Fruit fly (Drosophila melanogaster) whole organism, embryonic: ENCODE data around the gene GlnRS.

Experiments used
- Abd-B ChIP-seq: fragments of 200-800 bp; sonication (Bioruptor generic); optimal IDR thresholded peaks from 2 replicates; lab custom pipeline; 2018; ENCODE audit warnings: missing biosample characterization, mild to moderate bottlenecking, missing genetic modification characterization, moderate library complexity
- Ada2b ChIP-seq: fragments of 200-800 bp; sonication (Bioruptor generic); IDR thresholded peaks from 2 replicates; pipeline ENCODE4 v1.3.6; 2022; ENCODE audit warnings: missing biosample characterization, missing genetic modification characterization
- Aef1 ChIP-seq: fragments of 200-800 bp; sonication (Bioruptor generic); IDR thresholded peaks from 3 replicates; pipeline ENCODE4 v1.3.6; 2022; ENCODE audit warnings: missing biosample characterization, missing genetic modification characterization
- Antp ChIP-seq: fragments of 200-800 bp; sonication (Bioruptor generic); optimal IDR thresholded peaks from 3 replicates; lab custom pipeline; 2016; ENCODE audit warnings: missing biosample characterization, missing genetic modification characterization
- CG10462 ChIP-seq: fragments of 200-800 bp; sonication (Bioruptor generic); optimal IDR thresholded peaks from 2 replicates; lab custom pipeline; 2016; ENCODE audit warnings: missing biosample characterization, missing genetic modification characterization
- CG12236 ChIP-seq: fragments of 200-800 bp; sonication (Bioruptor generic); optimal IDR thresholded peaks from 2 replicates; lab custom pipeline; 2016; ENCODE audit warnings: missing biosample characterization, missing genetic modification characterization
- CG12659 ChIP-seq: fragments of 200-800 bp; sonication (Bioruptor generic); optimal IDR thresholded peaks from 3 replicates; lab custom pipeline; 2017; ENCODE audit warnings: mild to moderate bottlenecking, missing biosample characterization, missing genetic modification reagents, missing genetic modification characterization
- CG12769 ChIP-seq: fragments of 200-800 bp; sonication (Bioruptor generic); optimal IDR thresholded peaks from 2 replicates; lab custom pipeline; 2019; ENCODE audit warnings: missing biosample characterization, mild to moderate bottlenecking, missing genetic modification characterization, moderate library complexity
- CG12942 ChIP-seq: fragments of 200-800 bp; sonication (Bioruptor generic); optimal IDR thresholded peaks from 3 replicates; lab custom pipeline; 2016; ENCODE audit warnings: missing biosample characterization, missing genetic modification characterization
- CG14050 ChIP-seq: fragments of 200-800 bp; sonication (Bioruptor generic); IDR thresholded peaks from 3 replicates; pipeline ENCODE4 v1.3.6; 2022; ENCODE audit warnings: missing biosample characterization, missing genetic modification characterization
- CG14965 ChIP-seq: fragments of 200-800 bp; sonication (Bioruptor generic); optimal IDR thresholded peaks from 2 replicates; lab custom pipeline; 2016; ENCODE audit warnings: missing biosample characterization, missing genetic modification characterization, borderline replicate concordance
- CG1602 ChIP-seq: fragments of 200-800 bp; sonication (Bioruptor generic); optimal IDR thresholded peaks from 3 replicates; lab custom pipeline; 2016; ENCODE audit warnings: missing biosample characterization, missing genetic modification characterization
- CG17385 ChIP-seq: fragments of 200-800 bp; sonication (Bioruptor generic); optimal IDR thresholded peaks from 3 replicates; lab custom pipeline; 2018; ENCODE audit warnings: missing biosample characterization, mild to moderate bottlenecking, missing genetic modification characterization
- CG18011 ChIP-seq: fragments of 200-800 bp; sonication (Bioruptor generic); optimal IDR thresholded peaks from 2 replicates; lab custom pipeline; 2017; ENCODE audit warnings: missing biosample characterization, missing genetic modification characterization, mild to moderate bottlenecking, moderate library complexity, missing genotype
- CG18476 ChIP-seq: fragments of 200-800 bp; sonication (Bioruptor generic); optimal IDR thresholded peaks from 2 replicates; lab custom pipeline; 2016; ENCODE audit warnings: missing biosample characterization, mild to moderate bottlenecking, missing genetic modification characterization
- CG2120 ChIP-seq: fragments of 200-800 bp; sonication (Bioruptor generic); optimal IDR thresholded peaks from 3 replicates; lab custom pipeline; 2016; ENCODE audit warnings: missing biosample characterization, missing genetic modification characterization
- CG2202 ChIP-seq: fragments of 200-800 bp; sonication (Bioruptor generic); optimal IDR thresholded peaks from 2 replicates; lab custom pipeline; 2018; ENCODE audit warnings: missing biosample characterization, mild to moderate bottlenecking, missing genetic modification characterization
- CG2712 ChIP-seq: fragments of 200-800 bp; optimal IDR thresholded peaks from 3 replicates; lab custom pipeline; 2019; ENCODE audit warnings: missing biosample characterization, mild to moderate bottlenecking, missing genetic modification characterization, moderate library complexity
- CG3065 ChIP-seq: fragments of 200-800 bp; sonication (Bioruptor generic); optimal IDR thresholded peaks from 2 replicates; lab custom pipeline; 2016; ENCODE audit warnings: missing biosample characterization, missing genetic modification characterization
- CG33213 ChIP-seq: fragments of 200-800 bp; sonication (Bioruptor generic); optimal IDR thresholded peaks from 3 replicates; lab custom pipeline; 2016; ENCODE audit warnings: missing biosample characterization, missing genetic modification characterization
- CG3407 ChIP-seq: fragments of 200-800 bp; sonication (Bioruptor generic); optimal IDR thresholded peaks from 2 replicates; lab custom pipeline; 2018; ENCODE audit warnings: missing biosample characterization, mild to moderate bottlenecking, missing genetic modification characterization
- CG34422 ChIP-seq: fragments of 200-800 bp; sonication (Bioruptor generic); IDR thresholded peaks from 3 replicates; pipeline ENCODE4 v1.3.6; 2022; ENCODE audit warnings: missing biosample characterization, missing genetic modification characterization
- CG4820 ChIP-seq: fragments of 200-800 bp; sonication (Bioruptor generic); optimal IDR thresholded peaks from 3 replicates; lab custom pipeline; 2016; ENCODE audit warnings: missing biosample characterization, missing genetic modification characterization
- CkIIα-i1 ChIP-seq: fragments of 200-800 bp; sonication (Bioruptor generic); IDR thresholded peaks from 2 replicates; pipeline ENCODE4 v1.3.6; 2022; ENCODE audit warnings: missing biosample characterization, missing genetic modification characterization
- Dbx ChIP-seq: fragments of 200-800 bp; sonication (Bioruptor generic); IDR thresholded peaks from 3 replicates; pipeline ENCODE4 v1.3.6; 2022; ENCODE audit warnings: missing biosample characterization, missing genetic modification characterization
- E2f1 ChIP-seq: fragments of 200-800 bp; sonication (Bioruptor generic); IDR thresholded peaks from 2 replicates; pipeline ENCODE4 v1.3.6; 2022; ENCODE audit warnings: missing biosample characterization, missing genetic modification characterization
- E2f2 ChIP-seq: fragments of 200-800 bp; sonication (Bioruptor generic); IDR thresholded peaks from 2 replicates; pipeline ENCODE4 v1.3.6; 2022; ENCODE audit warnings: missing biosample characterization, missing genetic modification characterization
- Gug ChIP-seq: fragments of 200-800 bp; sonication (Bioruptor generic); IDR thresholded peaks from 4 replicates; pipeline ENCODE4 v1.3.6; 2022; ENCODE audit warnings: missing biosample characterization, missing genetic modification characterization
- HLH3B ChIP-seq: fragments of 200-800 bp; sonication (Bioruptor generic); IDR thresholded peaks from 2 replicates; pipeline ENCODE4 v1.3.6; 2022; ENCODE audit warnings: missing biosample characterization, missing genetic modification characterization
- Med ChIP-seq: fragments of 200-800 bp; sonication (Bioruptor generic); peaks from one replicate; lab custom pipeline; 2016; ENCODE audit warnings: missing biosample characterization, missing genetic modification characterization, mild to moderate bottlenecking, inconsistent platforms, moderate library complexity
- Mrtf ChIP-seq: fragments of 200-800 bp; sonication (Bioruptor generic); IDR thresholded peaks from 3 replicates; pipeline ENCODE4 v1.3.6; 2022; ENCODE audit warnings: missing biosample characterization, missing genetic modification characterization
- Nf-YB ChIP-seq: fragments of 200-800 bp; sonication (Bioruptor generic); optimal IDR thresholded peaks from 3 replicates; lab custom pipeline; 2019; ENCODE audit warnings: missing biosample characterization, mild to moderate bottlenecking, missing genetic modification characterization, moderate library complexity
- Ptx1 ChIP-seq: fragments of 200-800 bp; sonication (Bioruptor generic); IDR thresholded peaks from 2 replicates; pipeline ENCODE4 v1.3.6; 2022; ENCODE audit warnings: missing biosample characterization, missing genetic modification characterization
- Rfx ChIP-seq: fragments of 200-800 bp; sonication (Bioruptor generic); IDR thresholded peaks from 2 replicates; pipeline ENCODE4 v1.3.6; 2022; ENCODE audit warnings: missing biosample characterization, missing genetic modification characterization
- Usf ChIP-seq: fragments of 200-800 bp; sonication (Bioruptor generic); optimal IDR thresholded peaks from 2 replicates; lab custom pipeline; 2017; ENCODE audit warnings: missing genotype, missing biosample characterization, missing genetic modification characterization
- ara ChIP-seq: fragments of 200-800 bp; sonication (Bioruptor generic); IDR thresholded peaks from 2 replicates; pipeline ENCODE4 v1.3.6; 2022; ENCODE audit warnings: missing biosample characterization, missing genetic modification characterization
- bowl ChIP-seq: fragments of 200-800 bp; sonication (Bioruptor generic); IDR thresholded peaks from 2 replicates; pipeline ENCODE4 v1.3.6; 2022; ENCODE audit warnings: missing biosample characterization, missing genetic modification characterization
- fd64A ChIP-seq: fragments of 200-800 bp; sonication (Bioruptor generic); optimal IDR thresholded peaks from 3 replicates; lab custom pipeline; 2018; ENCODE audit warnings: missing biosample characterization, mild to moderate bottlenecking, missing genetic modification characterization
- gsb-n ChIP-seq: fragments of 200-800 bp; sonication (Bioruptor generic); optimal IDR thresholded peaks from 3 replicates; lab custom pipeline; 2018; ENCODE audit warnings: missing biosample characterization, mild to moderate bottlenecking, missing genetic modification characterization
- ham ChIP-seq: fragments of 200-800 bp; sonication (Bioruptor generic); IDR thresholded peaks from 2 replicates; pipeline ENCODE4 v1.3.6; 2022; ENCODE audit warnings: missing biosample characterization, missing genetic modification characterization
- her ChIP-seq: fragments of 200-800 bp; sonication (Bioruptor generic); optimal IDR thresholded peaks from 2 replicates; lab custom pipeline; 2016; ENCODE audit warnings: missing biosample characterization, missing genetic modification characterization
- hkb ChIP-seq, 2 experiments: fragments of 200-800 bp in 1 of 2; fragments of >200 bp in 1 of 2; sonication (Bioruptor generic) in 1 of 2; IDR thresholded peaks in 1 of 2; optimal IDR thresholded peaks in 1 of 2; 2 replicates each; pipeline versions ENCODE4 v1.3.6 to Lab custom; 2017 to 2022; ENCODE audit warnings: missing biosample characterization in 1 of 2, missing genetic modification characterization in 1 of 2
- knrl ChIP-seq: fragments of 200-800 bp; sonication (Bioruptor generic); IDR thresholded peaks from 3 replicates; pipeline ENCODE4 v1.3.6; 2022; ENCODE audit warnings: missing biosample characterization, missing genetic modification characterization; ENCODE audit not compliant: partially characterized antibody
- p53 ChIP-seq: fragments of 200-800 bp; sonication (Bioruptor generic); optimal IDR thresholded peaks from 2 replicates; lab custom pipeline; 2016; ENCODE audit warnings: missing biosample characterization, missing genetic modification characterization
- pan ChIP-seq, 4 experiments: fragments of >200 bp in 3 of 4; fragments of 200-800 bp in 1 of 4; sonication (Bioruptor generic) in 1 of 4; optimal IDR thresholded peaks in 3 of 4; IDR thresholded peaks in 1 of 4; 2 replicates each; pipeline versions ENCODE4 v1.3.6 to Lab custom; 2017 to 2022; ENCODE audit warnings: missing biosample characterization in 2 of 4, missing genetic modification characterization in 2 of 4, mixed read lengths in 1 of 4
- ro ChIP-seq: fragments of 200-800 bp; sonication (Bioruptor generic); IDR thresholded peaks from 2 replicates; pipeline ENCODE4 v1.3.6; 2022; ENCODE audit warnings: missing biosample characterization, missing genetic modification characterization
- stwl ChIP-seq: fragments of 200-800 bp; sonication (Bioruptor generic); optimal IDR thresholded peaks from 3 replicates; lab custom pipeline; 2018; ENCODE audit warnings: missing biosample characterization, mild to moderate bottlenecking, missing genetic modification characterization, moderate library complexity
- tin ChIP-seq: fragments of 200-800 bp; sonication (Bioruptor generic); optimal IDR thresholded peaks from 3 replicates; lab custom pipeline; 2016; ENCODE audit warnings: missing biosample characterization, missing genetic modification characterization
- tna ChIP-seq: fragments of 200-800 bp; sonication (Bioruptor generic); IDR thresholded peaks from 2 replicates; pipeline ENCODE4 v1.3.6; 2022; ENCODE audit warnings: missing biosample characterization, missing genetic modification characterization; ENCODE audit not compliant: partially characterized antibody
- twi ChIP-seq: fragments of 200-800 bp; optimal IDR thresholded peaks from 2 replicates; lab custom pipeline; 2019; ENCODE audit warnings: missing biosample characterization, mild to moderate bottlenecking, missing genetic modification characterization, moderate library complexity

The GlnRS gene

dm6 chr3R:25265589-25266201 lies at the start of gene GlnRS, which contains the start of gene RIOK2 (continued):
- TF ChIP-seq CG3407 (GFP tag; lab: Kevin White, UChicago) (no peak), Ptx1 (GFP tag; lab: Robert Waterston, UW) (no peak), Dbx (peak; percentile 60; the same call in 2 of the 3 replicates), CG18011 (no peak), CG2202 (tag; lab: Kevin White, UChicago) (no peak), CG4820 (GFP tag; lab: Kevin White, UChicago) (no peak), p53 (GFP tag; lab: Kevin White, UChicago) (peak; percentile 32), CG12236 (GFP tag; lab: Kevin White, UChicago) (no peak), Aef1 (GFP tag; lab: Robert Waterston, UW) (no peak), pan (optimal IDR thresholded peaks at IDR 0.05; lab: Kevin White, UChicago) (no peak), pan (GFP tag; optimal IDR thresholded peaks at IDR 0.05 in 1 of 2, IDR thresholded peaks at IDR 0.05 in 1 of 2) (no peak), CG14965 (no peak), Antp (GFP tag; lab: Kevin White, UChicago) (no peak), Ada2b (GFP tag; lab: Robert Waterston, UW) (no peak), ham (no peak), ara (no peak), hkb (optimal IDR thresholded peaks at IDR 0.05; lab: Kevin White, UChicago) (no peak), hkb (GFP tag; IDR thresholded peaks at IDR 0.05; lab: Robert Waterston, UW) (no peak), CG12659 (GFP tag; lab: Kevin White, UChicago) (peak; percentile 64), HLH3B (GFP tag; lab: Robert Waterston, UW) (no peak), ro (GFP tag; lab: Robert Waterston, UW) (no peak), CkIIα-i1 (GFP tag; lab: Robert Waterston, UW) (no peak), E2f2 (GFP tag; lab: Robert Waterston, UW) (no peak), knrl (peak; percentile 95), tin (no peak), CG12942 (no peak), her (GFP tag; lab: Kevin White, UChicago) (no peak), CG33213 (GFP tag; lab: Kevin White, UChicago) (peak; percentile 54), twi (tag; lab: Kevin White, UChicago) (peak; percentile 28), CG18476 (GFP tag; lab: Kevin White, UChicago) (no peak), stwl (tag; lab: Kevin White, UChicago) (peak; percentile 95), Rfx (peak; percentile 52), Abd-B (GFP tag; lab: Kevin White, UChicago) (no peak), gsb-n (tag; lab: Kevin White, UChicago) (no peak), CG3065 (GFP tag; lab: Kevin White, UChicago) (no peak), fd64A (no peak), bowl (no peak), CG17385 (GFP tag; lab: Kevin White, UChicago) (no peak), Mrtf (no peak), E2f1 (GFP tag; lab: Robert Waterston, UW) (no peak), CG10462 (GFP tag; lab: Kevin White, UChicago) (no peak), Med (GFP tag; lab: Kevin White, UChicago) (peak; percentile 78), Nf-YB (GFP tag; lab: Kevin White, UChicago) (no peak), CG34422 (GFP tag; lab: Robert Waterston, UW) (peak; percentile 85; the same call in 2 of the 3 replicates), CG1602 (GFP tag; lab: Kevin White, UChicago) (no peak), Gug (GFP tag; lab: Robert Waterston, UW) (no peak), CG12769 (no peak), CG14050 (no peak), Usf (GFP tag; lab: Kevin White, UChicago) (no peak), CG2712 (tag; lab: Kevin White, UChicago) (peak; percentile 48), CG2120 (GFP tag; lab: Kevin White, UChicago) (peak; percentile 2), tna (GFP tag; lab: Robert Waterston, UW) (peak; percentile 92)
